Worm (Caenorhabditis elegans) whole organism, L1 larva: ENCODE data around the gene R02F11.2.

ENCODE experiments used
- C04F5.9 ChIP-seq: sonication (generic microtip); optimal IDR thresholded peaks from 2 replicates; lab custom pipeline; 2016; ENCODE audit warnings: missing genetic modification characterization, missing compliant biosample characterization
- C16A3.4 ChIP-seq: fragments of 150-350 bp; optimal IDR thresholded peaks from 2 replicates; lab custom pipeline; 2014; ENCODE audit warnings: missing biosample characterization, missing genetic modification characterization
- C34B4.2 ChIP-seq: sonication (generic microtip); optimal IDR thresholded peaks from 2 replicates; lab custom pipeline; 2017; ENCODE audit warnings: mild to moderate bottlenecking, missing genetic modification characterization, missing compliant biosample characterization
- F16B12.6 ChIP-seq: fragments of 150-350 bp; optimal IDR thresholded peaks from 2 replicates; lab custom pipeline; 2014; ENCODE audit warnings: missing biosample characterization, missing genetic modification characterization
- alr-1 ChIP-seq: fragments of 200-800 bp; sonication (Bioruptor generic); optimal IDR thresholded peaks from 2 replicates; lab custom pipeline; 2018; ENCODE audit warnings: borderline replicate concordance, mild to moderate bottlenecking, missing genetic modification characterization, missing compliant biosample characterization
- aly-2 ChIP-seq: fragments of 150-350 bp; optimal IDR thresholded peaks from 2 replicates; lab custom pipeline; 2014; ENCODE audit warnings: missing biosample characterization, missing genetic modification characterization
- blmp-1 ChIP-seq: fragments of 150-350 bp; optimal IDR thresholded peaks from 2 replicates; lab custom pipeline; 2014; ENCODE audit warnings: missing biosample characterization, missing genetic modification characterization
- ceh-82 ChIP-seq, 3 experiments: fragments of 150-350 bp in 1 of 3; sonication (generic microtip) in 2 of 3; optimal IDR thresholded peaks; 2 replicates each; lab custom pipeline; 2014 to 2017; ENCODE audit warnings: missing biosample characterization in 3 of 3, missing genetic modification characterization in 3 of 3
- ceh-90 ChIP-seq: sonication (generic microtip); optimal IDR thresholded peaks from 2 replicates; lab custom pipeline; 2016; ENCODE audit warnings: missing genetic modification characterization, missing compliant biosample characterization
- dpl-1 ChIP-seq, 3 experiments: fragments of 150-350 bp in 2 of 3; sonication (generic microtip) in 1 of 3; optimal IDR thresholded peaks; 2 replicates each; lab custom pipeline; 2014 to 2017; ENCODE audit warnings: missing biosample characterization in 3 of 3, missing genetic modification characterization in 3 of 3, missing genetic modification reagents in 3 of 3
- dsc-1 ChIP-seq: sonication (generic microtip); optimal IDR thresholded peaks from 2 replicates; lab custom pipeline; 2016; ENCODE audit warnings: mild to moderate bottlenecking, missing genetic modification characterization, missing compliant biosample characterization
- efl-1 ChIP-seq, 4 experiments: fragments of 150-350 bp; optimal IDR thresholded peaks in 3 of 4; peaks in 1 of 4; 1 replicate in 1 of 4; 2 replicates in 3 of 4; lab custom pipeline; 2014; ENCODE audit warnings: missing biosample characterization in 2 of 4, missing genetic modification characterization in 2 of 4, missing genetic modification reagents in 2 of 4
- efl-3 ChIP-seq: fragments of 200-800 bp; sonication (Bioruptor generic); optimal IDR thresholded peaks from 2 replicates; lab custom pipeline; 2018; ENCODE audit warnings: mild to moderate bottlenecking, missing genetic modification characterization, missing compliant biosample characterization
- egl-13 ChIP-seq: sonication (generic microtip); optimal IDR thresholded peaks from 2 replicates; lab custom pipeline; 2016; ENCODE audit warnings: missing genotype, missing genetic modification reagents, missing genetic modification characterization, missing compliant biosample characterization
- elt-3 ChIP-seq, 6 experiments: fragments of 150-350 bp in 1 of 6; sonication (generic microtip); optimal IDR thresholded peaks; 2 replicates each; lab custom pipeline; 2017 to 2018; ENCODE audit warnings: missing biosample characterization in 6 of 6, missing genetic modification characterization in 6 of 6, inconsistent platforms in 1 of 6
- fkh-8 ChIP-seq: sonication (generic microtip); optimal IDR thresholded peaks from 2 replicates; lab custom pipeline; 2016; ENCODE audit warnings: mild to moderate bottlenecking, missing genetic modification characterization, missing compliant biosample characterization
- grh-1 ChIP-seq: fragments of 200-800 bp; sonication (Bioruptor generic); IDR thresholded peaks from 2 replicates; pipeline ENCODE4 v1.3.6; 2022; ENCODE audit warnings: missing genetic modification reagents, missing genetic modification characterization, missing compliant biosample characterization
- hlh-4 ChIP-seq: sonication (generic microtip); optimal IDR thresholded peaks from 2 replicates; lab custom pipeline; 2016; ENCODE audit warnings: mild to moderate bottlenecking, missing genetic modification characterization, missing compliant biosample characterization
- irx-1 ChIP-seq: sonication (generic microtip); optimal IDR thresholded peaks from 2 replicates; lab custom pipeline; 2016; ENCODE audit warnings: missing genetic modification characterization, missing compliant biosample characterization
- lin-13 ChIP-seq: fragments of 150-350 bp; optimal IDR thresholded peaks from 2 replicates; lab custom pipeline; 2014; ENCODE audit warnings: missing biosample characterization, missing genetic modification reagents, missing genetic modification characterization
- lin-14 ChIP-seq: fragments of 200-800 bp; sonication (Bioruptor generic); optimal IDR thresholded peaks from 2 replicates; lab custom pipeline; 2018; ENCODE audit warnings: mild to moderate bottlenecking, missing genetic modification characterization, moderate library complexity, missing compliant biosample characterization
- lin-15B ChIP-seq: fragments of 150-350 bp; sonication (generic microtip); optimal IDR thresholded peaks from 3 replicates; lab custom pipeline; 2014; ENCODE audit warnings: missing biosample characterization, missing genetic modification characterization
- lin-35 ChIP-seq, 2 experiments: fragments of 150-350 bp; optimal IDR thresholded peaks; 2 replicates each; lab custom pipeline; 2014; ENCODE audit warnings: missing biosample characterization in 2 of 2, missing genetic modification characterization in 2 of 2, missing genetic modification reagents in 2 of 2
- lir-3 ChIP-seq: sonication (generic microtip); optimal IDR thresholded peaks from 2 replicates; lab custom pipeline; 2016; ENCODE audit warnings: mild to moderate bottlenecking, missing genetic modification characterization, moderate library complexity, missing compliant biosample characterization; ENCODE audit not compliant: poor library complexity
- lsy-2 ChIP-seq, 2 experiments: fragments of 150-350 bp; optimal IDR thresholded peaks; 2 replicates each; lab custom pipeline; 2014; ENCODE audit warnings: missing biosample characterization in 2 of 2, missing genetic modification characterization in 2 of 2
- mab-9 ChIP-seq: fragments of 200-800 bp; sonication (Bioruptor generic); IDR thresholded peaks from 2 replicates; pipeline ENCODE4 v1.3.6; 2022; ENCODE audit warnings: missing genetic modification reagents, missing genetic modification characterization, missing compliant biosample characterization
- mef-2 ChIP-seq: fragments of 150-350 bp; optimal IDR thresholded peaks from 2 replicates; lab custom pipeline; 2014; ENCODE audit warnings: missing biosample characterization, missing genetic modification characterization
- mep-1 ChIP-seq: fragments of 150-350 bp; optimal IDR thresholded peaks from 2 replicates; lab custom pipeline; 2014; ENCODE audit warnings: missing biosample characterization, missing genetic modification characterization
- nhr-11 ChIP-seq: fragments of 150-350 bp; optimal IDR thresholded peaks from 2 replicates; lab custom pipeline; 2014; ENCODE audit warnings: missing biosample characterization, missing genetic modification characterization
- nhr-19 ChIP-seq: fragments of 200-800 bp; sonication (Bioruptor generic); conservative IDR thresholded peaks from 2 replicates; pipeline ENCODE4 v1.3.6; 2022; ENCODE audit warnings: missing genetic modification characterization, missing compliant biosample characterization
- nhr-20 ChIP-seq: sonication (generic microtip); optimal IDR thresholded peaks from 2 replicates; lab custom pipeline; 2016; ENCODE audit warnings: mild to moderate bottlenecking, missing genetic modification characterization, missing compliant biosample characterization
- nhr-47 ChIP-seq: sonication (generic microtip); optimal IDR thresholded peaks from 2 replicates; lab custom pipeline; 2016; ENCODE audit warnings: mild to moderate bottlenecking, missing genetic modification characterization, moderate library complexity, missing compliant biosample characterization
- nhr-71 ChIP-seq: sonication (generic microtip); optimal IDR thresholded peaks from 2 replicates; lab custom pipeline; 2016; ENCODE audit warnings: mild to moderate bottlenecking, missing genetic modification characterization, moderate library complexity, missing compliant biosample characterization
- nhr-85 ChIP-seq: sonication (generic microtip); peaks from one replicate; lab custom pipeline; 2016; ENCODE audit warnings: missing genetic modification characterization, inconsistent platforms, missing compliant biosample characterization
- nhr-90 ChIP-seq: sonication (generic microtip); optimal IDR thresholded peaks from 2 replicates; lab custom pipeline; 2016; ENCODE audit warnings: mild to moderate bottlenecking, missing genetic modification characterization, missing compliant biosample characterization; ENCODE audit not compliant: poor library complexity
- rnt-1 ChIP-seq: sonication (generic microtip); optimal IDR thresholded peaks from 2 replicates; lab custom pipeline; 2016; ENCODE audit warnings: mild to moderate bottlenecking, missing genetic modification characterization, moderate library complexity, missing compliant biosample characterization
- skn-1 ChIP-seq: fragments of 150-350 bp; optimal IDR thresholded peaks from 2 replicates; lab custom pipeline; 2014; ENCODE audit warnings: missing biosample characterization, missing genetic modification characterization
- snu-23 ChIP-seq: sonication (generic microtip); optimal IDR thresholded peaks from 2 replicates; lab custom pipeline; 2016; ENCODE audit warnings: missing genetic modification characterization, missing compliant biosample characterization
- swsn-7 ChIP-seq: sonication (generic microtip); optimal IDR thresholded peaks from 2 replicates; lab custom pipeline; 2016; ENCODE audit warnings: missing genetic modification characterization, missing compliant biosample characterization
- unc-86 ChIP-seq: sonication (generic microtip); optimal IDR thresholded peaks from 2 replicates; lab custom pipeline; 2016; ENCODE audit warnings: missing genetic modification characterization, missing compliant biosample characterization
- xbp-1 ChIP-seq: sonication (generic microtip); optimal IDR thresholded peaks from 2 replicates; lab custom pipeline; 2016; ENCODE audit warnings: missing genetic modification characterization, missing compliant biosample characterization
- zip-4 ChIP-seq: fragments of 200-800 bp; sonication (Bioruptor generic); optimal IDR thresholded peaks from 2 replicates; lab custom pipeline; 2018; ENCODE audit warnings: mild to moderate bottlenecking, missing genetic modification characterization, moderate library complexity, missing compliant biosample characterization
- ztf-4 ChIP-seq: fragments of 150-350 bp; optimal IDR thresholded peaks from 2 replicates; lab custom pipeline; 2014; ENCODE audit warnings: missing biosample characterization, missing genetic modification characterization

The R02F11.2 gene

ce11 chrV:4806859-4807258, 12.5 kb downstream of the R02F11.2 start:
- no peak for TF ChIP-seq efl-1 (optimal IDR thresholded peaks at IDR 0.05; lab: Kevin White, UChicago)
- peak in 1 of 2 experiments; percentile 73 for TF ChIP-seq efl-1 (GFP tag; optimal IDR thresholded peaks at IDR 0.05 in 1 of 2; lab: Kevin White, UChicago)
- no peak for TF ChIP-seq lin-15B
- peak; percentile 42 for TF ChIP-seq snu-23
- TF ChIP-seq nhr-71, result peak; percentile 41
- peak; percentile 77 for TF ChIP-seq nhr-85 (tag; lab: Kevin White, UChicago)
- TF ChIP-seq elt-3 (tag; optimal IDR thresholded peaks at IDR 0.05; lab: Kevin White, UChicago), result peak in 1 of 6 experiments; percentile 30
- TF ChIP-seq mef-2, result no peak
- TF ChIP-seq nhr-90, result no peak
- TF ChIP-seq lin-35 (GFP tag; optimal IDR thresholded peaks at IDR 0.05; lab: Kevin White, UChicago), result peak in 1 of 2 experiments; percentile 6
- TF ChIP-seq rnt-1 (tag; lab: Kevin White, UChicago), result no peak
- TF ChIP-seq lin-14 (GFP tag; lab: Kevin White, UChicago), result peak; percentile 46
- TF ChIP-seq ztf-4 (tag; lab: Kevin White, UChicago), result no peak
- peak; percentile 29 for TF ChIP-seq fkh-8 (tag; lab: Kevin White, UChicago)
- peak; percentile 71 for TF ChIP-seq blmp-1
- TF ChIP-seq zip-4 (GFP tag; lab: Kevin White, UChicago), result no peak
- TF ChIP-seq nhr-20, result peak; percentile 23
- no peak for TF ChIP-seq ceh-90

DNA sequence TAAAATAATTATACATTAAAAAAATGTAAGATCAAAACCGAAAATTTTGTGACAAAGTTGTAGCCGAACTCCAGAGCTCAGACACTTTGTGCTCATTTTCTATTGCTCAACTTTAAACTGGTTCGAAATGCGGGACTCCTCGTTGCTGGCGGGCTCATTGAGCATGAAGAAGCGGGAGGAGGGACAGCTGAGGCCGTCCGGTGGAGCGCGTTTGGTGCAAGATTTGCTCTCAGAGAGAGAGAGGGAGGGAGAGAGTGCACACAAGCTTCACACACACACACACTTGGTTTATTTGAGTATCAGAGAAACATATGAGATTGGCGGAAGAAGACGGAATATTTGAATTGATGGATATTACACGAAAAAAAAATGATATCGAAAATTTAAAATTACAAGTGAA, 16.3 kb downstream of the R02F11.2 start:
- TF ChIP-seq mab-9 (GFP tag; lab: Robert Waterston, UW) (no peak), nhr-71 (peak; percentile 58), C16A3.4 (no peak), egl-13 (tag; lab: Kevin White, UChicago) (peak; percentile 32), lin-15B (peak; percentile 47), nhr-20 (peak; percentile 30), lin-35 (GFP tag; optimal IDR thresholded peaks at IDR 0.05; lab: Kevin White, UChicago) (peak in 1 of 2 experiments; percentile 62), efl-1 (optimal IDR thresholded peaks at IDR 0.05; lab: Kevin White, UChicago) (peak; percentile 41 to 51), efl-1 (GFP tag; optimal IDR thresholded peaks at IDR 0.05 in 1 of 2; lab: Kevin White, UChicago) (peak; percentile 42 to 80), skn-1 (tag; lab: Kevin White, UChicago) (peak; percentile 27), ceh-82 (tag; optimal IDR thresholded peaks at IDR 0.05; lab: Kevin White, UChicago) (peak in 2 of 3 experiments; percentile 13 to 65), unc-86 (tag; lab: Kevin White, UChicago) (peak; percentile 19), F16B12.6 (tag; lab: Kevin White, UChicago) (peak; percentile 2), fkh-8 (tag; lab: Kevin White, UChicago) (peak; percentile 69), dsc-1 (tag; lab: Kevin White, UChicago) (peak; percentile 44), nhr-11 (tag; lab: Kevin White, UChicago) (no peak), dpl-1 (GFP tag; optimal IDR thresholded peaks at IDR 0.05; lab: Kevin White, UChicago) (peak in 1 of 3 experiments; percentile 51), aly-2 (tag; lab: Kevin White, UChicago) (peak; percentile 14), nhr-47 (tag; lab: Kevin White, UChicago) (peak; percentile 21), xbp-1 (tag; lab: Kevin White, UChicago) (peak; percentile 1), zip-4 (GFP tag; lab: Kevin White, UChicago) (no peak), swsn-7 (tag; lab: Kevin White, UChicago) (peak; percentile 42), mep-1 (tag; lab: Kevin White, UChicago) (peak; percentile 14), C04F5.9 (tag; lab: Kevin White, UChicago) (no peak), nhr-85 (tag; lab: Kevin White, UChicago) (no peak), lsy-2 (tag; optimal IDR thresholded peaks at IDR 0.05; lab: Kevin White, UChicago) (peak in 1 of 2 experiments; percentile 65), lin-14 (GFP tag; lab: Kevin White, UChicago) (peak; percentile 85), snu-23 (peak; percentile 55), elt-3 (tag; optimal IDR thresholded peaks at IDR 0.05; lab: Kevin White, UChicago) (no peak)

DNA sequence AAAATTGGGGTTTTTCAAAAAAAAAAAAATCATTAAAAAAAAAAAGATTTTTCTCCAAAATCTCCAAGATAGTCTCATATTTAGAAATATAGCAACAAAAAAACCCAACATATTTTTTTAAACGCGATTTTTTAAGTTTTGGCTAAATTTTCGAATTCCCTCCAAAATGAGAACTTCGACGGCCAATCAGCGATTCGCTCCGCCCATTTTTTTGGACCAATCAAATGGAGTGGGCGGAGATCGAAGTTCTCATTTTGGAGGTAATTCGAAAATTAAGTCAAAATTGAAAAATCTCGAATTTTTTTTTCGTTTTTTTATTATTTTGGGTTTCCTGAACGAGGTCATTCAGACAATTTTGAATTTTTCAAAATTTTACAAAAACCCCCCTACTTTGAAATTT, 19.4 kb downstream of the R02F11.2 start:
- TF ChIP-seq nhr-85 (tag; lab: Kevin White, UChicago), result no peak
- TF ChIP-seq efl-1 (optimal IDR thresholded peaks at IDR 0.05; lab: Kevin White, UChicago), result no peak
- TF ChIP-seq efl-1 (GFP tag; optimal IDR thresholded peaks at IDR 0.05 in 1 of 2; lab: Kevin White, UChicago), result peak in 1 of 2 experiments; percentile 18

- TF ChIP-seq hlh-4 (tag; lab: Kevin White, UChicago) (no peak), alr-1 (tag; lab: Kevin White, UChicago) (no peak), nhr-19 (GFP tag; lab: Robert Waterston, UW) (no peak), nhr-47 (tag; lab: Kevin White, UChicago) (no peak), lin-14 (GFP tag; lab: Kevin White, UChicago) (no peak), grh-1 (GFP tag; lab: Robert Waterston, UW) (no peak), unc-86 (tag; lab: Kevin White, UChicago) (no peak), lir-3 (tag; lab: Kevin White, UChicago) (no peak), lin-13 (GFP tag; lab: Kevin White, UChicago) (no peak), blmp-1 (no peak), irx-1 (tag; lab: Kevin White, UChicago) (no peak), egl-13 (tag; lab: Kevin White, UChicago) (no peak), C34B4.2 (tag; lab: Kevin White, UChicago) (no peak), efl-3 (GFP tag; lab: Kevin White, UChicago) (no peak), ztf-4 (tag; lab: Kevin White, UChicago) (no peak)
These were observed 24.2 kb downstream of the R02F11.2 start, which contains the start of gene ccep-97 for ce11 chrV:4818563-4818962. TSS of gene ccep-97 (minus strand) at chrV:4818663.
